Worm (Caenorhabditis elegans) whole organism, late embryonic: ENCODE results near the gene gegf-1.

ENCODE experiments used
- C08G9.2 ChIP-seq: sonication (generic microtip); optimal IDR thresholded peaks from 2 replicates; lab custom pipeline; 2016; ENCODE audit warnings: mild to moderate bottlenecking, missing genetic modification characterization, moderate library complexity, missing compliant biosample characterization
- T23F11.4 ChIP-seq: fragments of 200-800 bp; sonication (Bioruptor generic); optimal IDR thresholded peaks from 2 replicates; lab custom pipeline; 2018; ENCODE audit warnings: mild to moderate bottlenecking, missing genetic modification characterization, missing compliant biosample characterization
- elt-4 ChIP-seq: sonication (generic microtip); optimal IDR thresholded peaks from 2 replicates; lab custom pipeline; 2016; ENCODE audit warnings: missing genetic modification characterization, missing compliant biosample characterization
- hlh-6 ChIP-seq: sonication (generic microtip); optimal IDR thresholded peaks from 2 replicates; lab custom pipeline; 2016; ENCODE audit warnings: missing genotype, missing genetic modification characterization, missing compliant biosample characterization
- pha-4 ChIP-seq: fragments of 150-350 bp; optimal IDR thresholded peaks from 2 replicates; lab custom pipeline; 2018; ENCODE audit warnings: missing biosample characterization, missing genetic modification reagents, missing genetic modification characterization
- sox-4 ChIP-seq: sonication (generic microtip); optimal IDR thresholded peaks from 2 replicates; lab custom pipeline; 2017; ENCODE audit warnings: mild to moderate bottlenecking, missing genetic modification characterization, inconsistent platforms, missing compliant biosample characterization
- tbx-7 ChIP-seq: sonication (generic microtip); optimal IDR thresholded peaks from 2 replicates; lab custom pipeline; 2016; ENCODE audit warnings: missing genotype, missing genetic modification characterization, missing compliant biosample characterization

ce11 chrIV:187336-187735 is 29.6 kb upstream of the gegf-1 start:
- TF ChIP-seq pha-4 (no peak), elt-4 (tag; lab: Kevin White, UChicago) (no peak), T23F11.4 (GFP tag; lab: Kevin White, UChicago) (no peak), hlh-6 (tag; lab: Kevin White, UChicago) (no peak), sox-4 (tag; lab: Kevin White, UChicago) (no peak), tbx-7 (tag; lab: Kevin White, UChicago) (no peak), C08G9.2 (tag; lab: Kevin White, UChicago) (no peak)
